Worm (Caenorhabditis elegans) whole organism, L4/young adult: Measurements from ENCODE around the gene C01G6.2.

Experiments
- dao-5 ChIP-seq: sonication (generic microtip); optimal IDR thresholded peaks from 2 replicates; lab custom pipeline; 2016; ENCODE audit warnings: missing genotype, missing genetic modification characterization, moderate library complexity, missing compliant biosample characterization
- him-1 ChIP-seq: sonication (generic microtip); optimal IDR thresholded peaks from 2 replicates; lab custom pipeline; 2016; ENCODE audit warnings: missing genotype, missing genetic modification reagents, missing genetic modification characterization, missing compliant biosample characterization

DNA sequence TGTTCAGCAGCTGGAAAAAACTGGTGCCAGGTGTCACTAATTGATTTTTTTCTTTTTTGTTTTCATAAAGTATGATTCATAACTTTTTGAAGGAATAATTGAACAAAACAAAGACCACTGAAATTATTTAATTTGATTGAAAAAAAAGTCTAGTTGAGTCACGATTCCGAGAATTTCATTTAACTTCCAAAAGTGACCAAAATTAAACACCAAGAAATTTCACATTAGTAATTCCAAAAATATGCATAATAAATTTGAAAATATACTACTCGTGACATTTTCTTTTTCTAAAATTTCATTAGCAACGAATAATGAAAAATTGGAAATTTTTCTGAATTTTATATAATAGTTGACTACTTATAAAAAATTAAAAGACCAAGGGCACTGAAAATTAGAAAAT is 15.2 kb downstream of the C01G6.2 start:
- TF ChIP-seq him-1 (tag; lab: Kevin White, UChicago) (no peak), dao-5 (no peak)
